Fruit fly (Drosophila melanogaster) whole organism, pupa: ENCODE data around the gene csw.

Experiments used
- CG10348 ChIP-seq: fragments of 200-800 bp; sonication (Bioruptor generic); IDR thresholded peaks from 2 replicates; pipeline ENCODE4 v1.3.6; 2022; ENCODE audit warnings: missing biosample characterization, missing genetic modification characterization
- CG12605 ChIP-seq: fragments of 200-800 bp; sonication (Bioruptor generic); IDR thresholded peaks from 2 replicates; pipeline ENCODE4 v1.3.6; 2022; ENCODE audit warnings: missing biosample characterization, missing genetic modification characterization
- CG13204 ChIP-seq: fragments of 200-800 bp; sonication (Bioruptor generic); optimal IDR thresholded peaks from 2 replicates; lab custom pipeline; 2018; ENCODE audit warnings: missing biosample characterization, mild to moderate bottlenecking, missing genetic modification characterization, moderate library complexity
- CG14655 ChIP-seq: fragments of 200-800 bp; sonication (Bioruptor generic); optimal IDR thresholded peaks from 3 replicates; lab custom pipeline; 2017; ENCODE audit warnings: mild to moderate bottlenecking, missing biosample characterization, missing genetic modification reagents, missing genetic modification characterization
- CG15710 ChIP-seq: fragments of 200-800 bp; sonication (Bioruptor generic); optimal IDR thresholded peaks from 2 replicates; lab custom pipeline; 2018; ENCODE audit warnings: missing biosample characterization, mild to moderate bottlenecking, missing genetic modification characterization, moderate library complexity
- CG17806 ChIP-seq: fragments of 200-800 bp; sonication (Bioruptor generic); optimal IDR thresholded peaks from 2 replicates; lab custom pipeline; 2018; ENCODE audit warnings: missing biosample characterization, mild to moderate bottlenecking, missing genetic modification characterization, moderate library complexity
- CG32121 ChIP-seq: fragments of 200-800 bp; sonication (Bioruptor generic); IDR thresholded peaks from 2 replicates; pipeline ENCODE4 v1.3.6; 2022; ENCODE audit warnings: missing biosample characterization, missing genetic modification characterization
- CG34367 ChIP-seq: fragments of 200-800 bp; sonication (Bioruptor generic); optimal IDR thresholded peaks from 2 replicates; lab custom pipeline; 2018; ENCODE audit warnings: missing biosample characterization, mild to moderate bottlenecking, missing genetic modification characterization
- CG4496 ChIP-seq: fragments of 200-800 bp; sonication (Bioruptor generic); IDR thresholded peaks from 3 replicates; pipeline ENCODE4 v1.3.6; 2022; ENCODE audit warnings: missing biosample characterization, missing genetic modification characterization
- CG8159 ChIP-seq: fragments of 200-800 bp; sonication (Bioruptor generic); optimal IDR thresholded peaks from 3 replicates; lab custom pipeline; 2018; ENCODE audit warnings: missing biosample characterization, mild to moderate bottlenecking, missing genetic modification characterization, moderate library complexity
- CG8301 ChIP-seq: fragments of 200-800 bp; sonication (Bioruptor generic); optimal IDR thresholded peaks from 2 replicates; lab custom pipeline; 2018; ENCODE audit warnings: missing biosample characterization, mild to moderate bottlenecking, missing genetic modification characterization
- CG9948 ChIP-seq: fragments of 200-800 bp; sonication (Bioruptor generic); optimal IDR thresholded peaks from 2 replicates; lab custom pipeline; 2018; ENCODE audit warnings: missing biosample characterization, mild to moderate bottlenecking, missing genetic modification characterization, moderate library complexity
- D1 ChIP-seq: fragments of 200-800 bp; sonication (Bioruptor generic); optimal IDR thresholded peaks from 2 replicates; lab custom pipeline; 2018; ENCODE audit warnings: missing biosample characterization, mild to moderate bottlenecking, missing genetic modification characterization, moderate library complexity
- EcR ChIP-seq: fragments of 200-800 bp; sonication (Bioruptor generic); optimal IDR thresholded peaks from 3 replicates; lab custom pipeline; 2019; ENCODE audit warnings: missing biosample characterization, missing genetic modification characterization, mild to moderate bottlenecking, moderate library complexity, missing genetic modification reagents
- Ets98B ChIP-seq: fragments of 200-800 bp; sonication (Bioruptor generic); IDR thresholded peaks from 2 replicates; pipeline ENCODE4 v1.3.6; 2022; ENCODE audit warnings: missing biosample characterization, missing genetic modification characterization
- Pif1A ChIP-seq: fragments of 200-800 bp; sonication (Bioruptor generic); optimal IDR thresholded peaks from 3 replicates; lab custom pipeline; 2016; ENCODE audit warnings: missing biosample characterization, missing genetic modification characterization
- Pif1B ChIP-seq: fragments of 200-800 bp; sonication (Bioruptor generic); optimal IDR thresholded peaks from 3 replicates; lab custom pipeline; 2016; ENCODE audit warnings: missing biosample characterization, missing genetic modification characterization
- Snoo ChIP-seq: fragments of 200-800 bp; sonication (Bioruptor generic); optimal IDR thresholded peaks from 3 replicates; lab custom pipeline; 2017; ENCODE audit warnings: missing biosample characterization, mild to moderate bottlenecking, missing genetic modification characterization, inconsistent platforms
- fd96Ca ChIP-seq: fragments of 200-800 bp; sonication (Bioruptor generic); IDR thresholded peaks from 3 replicates; pipeline ENCODE4 v1.3.6; 2022; ENCODE audit warnings: missing biosample characterization, missing genetic modification characterization
- gl ChIP-seq: fragments of 200-800 bp; sonication (Bioruptor generic); optimal IDR thresholded peaks from 2 replicates; lab custom pipeline; 2018; ENCODE audit warnings: missing biosample characterization, mild to moderate bottlenecking, missing genetic modification characterization
- rn ChIP-seq: fragments of 200-800 bp; sonication (Bioruptor generic); IDR thresholded peaks from 2 replicates; pipeline ENCODE4 v1.3.6; 2022; ENCODE audit warnings: missing biosample characterization, missing genetic modification characterization

Gene csw

dm6 chrX:2096341-2096740, 2.3 kb downstream of the csw start:
- TF ChIP-seq CG8159 (tag; lab: Kevin White, UChicago) (no peak), CG12605 (GFP tag; lab: Robert Waterston, UW) (no peak), EcR (GFP tag; lab: Kevin White, UChicago) (no peak), rn (no peak), CG34367 (tag; lab: Kevin White, UChicago) (no peak), Ets98B (no peak), CG32121 (GFP tag; lab: Robert Waterston, UW) (no peak), Snoo (tag; lab: Kevin White, UChicago) (no peak)
- TF ChIP-seq, all 21 proteins: peak for 0

- TF ChIP-seq Pif1B (GFP tag; lab: Kevin White, UChicago) (no peak), CG10348 (GFP tag; lab: Robert Waterston, UW) (no peak), CG14655 (GFP tag; lab: Kevin White, UChicago) (peak; percentile 33), CG12605 (GFP tag; lab: Robert Waterston, UW) (0 out of 2 replicates have a peak, but pooled peaks have one; percentile 19), CG4496 (GFP tag; lab: Robert Waterston, UW) (0 out of 3 replicates have a peak, but pooled peaks have one; percentile 15), CG15710 (tag; lab: Kevin White, UChicago) (no peak), gl (tag; lab: Kevin White, UChicago) (no peak), CG8301 (peak; percentile 35), Snoo (tag; lab: Kevin White, UChicago) (no peak), Ets98B (peak; percentile 36; the same call in 1 of the 2 replicates)
Observed at dm6 chrX:2098267-2098666, 4.2 kb downstream of the csw start.

- TF ChIP-seq CG17806 (tag; lab: Kevin White, UChicago) = no peak
- no peak for TF ChIP-seq Ets98B
- TF ChIP-seq rn = no peak
- TF ChIP-seq CG34367 (tag; lab: Kevin White, UChicago) = no peak
- no peak for TF ChIP-seq CG14655 (GFP tag; lab: Kevin White, UChicago)
- TF ChIP-seq Pif1B (GFP tag; lab: Kevin White, UChicago) = no peak
- no peak for TF ChIP-seq CG8159 (tag; lab: Kevin White, UChicago)
- TF ChIP-seq fd96Ca (GFP tag; lab: Robert Waterston, UW) = no peak
- TF ChIP-seq gl (tag; lab: Kevin White, UChicago) = no peak
- TF ChIP-seq EcR (GFP tag; lab: Kevin White, UChicago) = no peak
- TF ChIP-seq Snoo (tag; lab: Kevin White, UChicago) = no peak
- TF ChIP-seq Pif1A (GFP tag; lab: Kevin White, UChicago) = no peak
- TF ChIP-seq CG13204 (GFP tag; lab: Kevin White, UChicago) = no peak
- no peak for TF ChIP-seq CG15710 (tag; lab: Kevin White, UChicago)
- TF ChIP-seq D1 (tag; lab: Kevin White, UChicago) = no peak
- no peak for TF ChIP-seq CG9948 (tag; lab: Kevin White, UChicago)
- no peak for TF ChIP-seq CG12605 (GFP tag; lab: Robert Waterston, UW)
- no peak for TF ChIP-seq CG10348 (GFP tag; lab: Robert Waterston, UW)
- TF ChIP-seq, all 21 proteins: peak for 0
Observed at dm6 chrX:2103859-2104258, 9.8 kb downstream of the csw start.

dm6 chrX:2104365-2104764, 10.3 kb downstream of the csw start:
- no peak for TF ChIP-seq CG15710 (tag; lab: Kevin White, UChicago)
- no peak for TF ChIP-seq CG17806 (tag; lab: Kevin White, UChicago)
- TF ChIP-seq fd96Ca (GFP tag; lab: Robert Waterston, UW) = no peak
- no peak for TF ChIP-seq Pif1B (GFP tag; lab: Kevin White, UChicago)
- TF ChIP-seq EcR (GFP tag; lab: Kevin White, UChicago) = no peak
- no peak for TF ChIP-seq Ets98B
- TF ChIP-seq Pif1A (GFP tag; lab: Kevin White, UChicago) = no peak

- TF ChIP-seq CG15710 (tag; lab: Kevin White, UChicago) (no peak), CG13204 (GFP tag; lab: Kevin White, UChicago) (no peak), CG10348 (GFP tag; lab: Robert Waterston, UW) (no peak), CG14655 (GFP tag; lab: Kevin White, UChicago) (no peak), Pif1B (GFP tag; lab: Kevin White, UChicago) (no peak), CG32121 (GFP tag; lab: Robert Waterston, UW) (no peak), CG34367 (tag; lab: Kevin White, UChicago) (no peak), fd96Ca (GFP tag; lab: Robert Waterston, UW) (no peak), Snoo (tag; lab: Kevin White, UChicago) (no peak), CG8301 (no peak)
Observed at dm6 chrX:2106367-2106766, 12.3 kb downstream of the csw start.

dm6 chrX:2107782-2108409, 13.9 kb downstream of the csw start:
- TF ChIP-seq Ets98B = peak; percentile 92
- TF ChIP-seq CG12605 (GFP tag; lab: Robert Waterston, UW) = peak; percentile 67
- TF ChIP-seq D1 (tag; lab: Kevin White, UChicago) = no peak
- peak; percentile 19 for TF ChIP-seq CG15710 (tag; lab: Kevin White, UChicago)
- TF ChIP-seq CG8301 = peak; percentile 61
- peak; percentile 79 for TF ChIP-seq CG4496 (GFP tag; lab: Robert Waterston, UW)
- no peak for TF ChIP-seq CG8159 (tag; lab: Kevin White, UChicago)
- no peak for TF ChIP-seq CG34367 (tag; lab: Kevin White, UChicago)
- peak; percentile 9 for TF ChIP-seq CG9948 (tag; lab: Kevin White, UChicago)
- TF ChIP-seq rn = peak; percentile 33; the same call in 1 of the 2 replicates
- no peak for TF ChIP-seq Pif1B (GFP tag; lab: Kevin White, UChicago)
- TF ChIP-seq Snoo (tag; lab: Kevin White, UChicago) = no peak
- TF ChIP-seq gl (tag; lab: Kevin White, UChicago) = no peak
- peak; percentile 92 for TF ChIP-seq CG32121 (GFP tag; lab: Robert Waterston, UW)
- peak; percentile 44 for TF ChIP-seq Pif1A (GFP tag; lab: Kevin White, UChicago)
- no peak for TF ChIP-seq CG14655 (GFP tag; lab: Kevin White, UChicago)
- no peak for TF ChIP-seq CG13204 (GFP tag; lab: Kevin White, UChicago)
- TF ChIP-seq fd96Ca (GFP tag; lab: Robert Waterston, UW) = peak; percentile 95
- TF ChIP-seq CG10348 (GFP tag; lab: Robert Waterston, UW) = peak; percentile 72
- no peak for TF ChIP-seq CG17806 (tag; lab: Kevin White, UChicago)
- TF ChIP-seq EcR (GFP tag; lab: Kevin White, UChicago) = no peak
